Fruit fly (Drosophila melanogaster): ENCODE measurements around the gene CG32563.

Gene CG32563

DNA sequence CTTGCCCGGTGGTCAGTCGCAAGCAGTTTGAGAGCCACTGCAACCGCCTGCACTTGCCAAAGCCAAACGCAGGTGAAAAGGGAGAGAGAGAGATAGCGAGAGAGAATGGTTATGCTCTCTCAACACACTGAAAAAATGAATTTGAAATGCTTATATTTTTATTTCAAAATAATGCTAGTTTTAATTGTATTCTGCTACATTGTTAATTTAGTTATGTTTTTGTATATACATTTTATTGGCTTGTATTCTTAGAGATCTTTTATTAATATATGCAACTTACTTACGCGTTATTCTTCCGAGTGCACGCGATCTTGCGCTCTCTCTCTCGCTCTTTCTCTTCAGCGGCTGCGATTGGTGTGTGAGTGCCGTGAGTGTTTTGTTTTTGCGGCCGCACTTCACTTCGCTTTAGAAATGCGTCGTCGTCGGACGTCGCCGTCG, 29.7 kb upstream of the CG32563 start (continued):
- no peak for TF ChIP-seq CG2129 (GFP tag; IDR thresholded peaks at IDR 0.05; ENCODE audit: partially characterized antibody)
- peak; percentile 93 for TF ChIP-seq cwo (GFP tag; optimal IDR thresholded peaks at IDR 0.05)
- TF ChIP-seq CG2875 (GFP tag; optimal IDR thresholded peaks at IDR 0.05): no peak
- TF ChIP-seq sob (GFP tag; IDR thresholded peaks at IDR 0.05): peak; percentile 99
- TF ChIP-seq CG8359 (GFP tag; optimal IDR thresholded peaks at IDR 0.05; ENCODE audit: borderline replicate concordance): peak; percentile 93
- peak; percentile 99 for TF ChIP-seq CG34422 (GFP tag; IDR thresholded peaks at IDR 0.05)
- TF ChIP-seq CG9797 (GFP tag; optimal IDR thresholded peaks at IDR 0.05): peak; percentile 52
- TF ChIP-seq CG8290 (GFP tag; optimal IDR thresholded peaks at IDR 0.05): peak; percentile 96
- no peak for TF ChIP-seq CG8290 (tag; optimal IDR thresholded peaks at IDR 0.05)
- peak; percentile 97 for TF ChIP-seq CG15601 (tag; optimal IDR thresholded peaks at IDR 0.05)
- TF ChIP-seq Dp (GFP tag; optimal IDR thresholded peaks at IDR 0.05): no peak
- no peak for TF ChIP-seq knrl (GFP tag; IDR thresholded peaks at IDR 0.05; ENCODE audit: partially characterized antibody)
- TF ChIP-seq esg (GFP tag; conservative IDR thresholded peaks at IDR 0.05): peak; percentile 83
- TF ChIP-seq lmd (GFP tag; IDR thresholded peaks at IDR 0.05): peak; percentile 99
- peak; percentile 99 for TF ChIP-seq CG10959 (GFP tag; IDR thresholded peaks at IDR 0.05)
- peak; percentile 94 for TF ChIP-seq fd3F (GFP tag; optimal IDR thresholded peaks at IDR 0.05)
- peak; percentile 99 for TF ChIP-seq Ptx1 (GFP tag; IDR thresholded peaks at IDR 0.05)
- no peak for TF ChIP-seq Mad (GFP tag; optimal IDR thresholded peaks at IDR 0.05)
- no peak for TF ChIP-seq CG9609 (GFP tag; optimal IDR thresholded peaks at IDR 0.05)
- TF ChIP-seq Elba2 (GFP tag; optimal IDR thresholded peaks at IDR 0.05): peak; percentile 65
- no peak for TF ChIP-seq lola (GFP tag; optimal IDR thresholded peaks at IDR 0.05)
- TF ChIP-seq CG42726 (GFP tag; IDR thresholded peaks at IDR 0.05; ENCODE audit: partially characterized antibody): no peak
- peak; percentile 94 for TF ChIP-seq dan (GFP tag; IDR thresholded peaks at IDR 0.05)
- TF ChIP-seq chm (GFP tag; IDR thresholded peaks at IDR 0.05): peak; percentile 70; the same call in 1 of the 2 replicates
- no peak for TF ChIP-seq Dll (GFP tag; IDR thresholded peaks at IDR 0.05; ENCODE audit: partially characterized antibody)
- peak; percentile 86 for TF ChIP-seq CG30020 (tag; optimal IDR thresholded peaks at IDR 0.05)
- TF ChIP-seq Camta (GFP tag; optimal IDR thresholded peaks at IDR 0.05): peak; percentile 95
- TF ChIP-seq Mes4 (GFP tag; optimal IDR thresholded peaks at IDR 0.05): no peak
- TF ChIP-seq slp2 (GFP tag; optimal IDR thresholded peaks at IDR 0.05): peak; percentile 87
- peak; percentile 95 for TF ChIP-seq gro (GFP tag; optimal IDR thresholded peaks at IDR 0.05)
- TF ChIP-seq CG1792 (GFP tag; optimal IDR thresholded peaks at IDR 0.05): peak; percentile 88
- no peak for TF ChIP-seq Xbp1 (GFP tag; optimal IDR thresholded peaks at IDR 0.05)
- TF ChIP-seq gcm (GFP tag; optimal IDR thresholded peaks at IDR 0.05): no peak
- peak; percentile 22 for TF ChIP-seq Myb (GFP tag; optimal IDR thresholded peaks at IDR 0.05)
- peak; percentile 90 for TF ChIP-seq CG8089 (GFP tag; optimal IDR thresholded peaks at IDR 0.05)
- peak; percentile 99 for TF ChIP-seq H15 (GFP tag; IDR thresholded peaks at IDR 0.05)
- TF ChIP-seq CG14710 (tag; optimal IDR thresholded peaks at IDR 0.05): peak; percentile 98
- no peak for TF ChIP-seq CG15479 (GFP tag; optimal IDR thresholded peaks at IDR 0.05)
- TF ChIP-seq Ets97D (GFP tag; optimal IDR thresholded peaks at IDR 0.05): peak; percentile 92
- TF ChIP-seq H2.0 (GFP tag; IDR thresholded peaks at IDR 0.05): no peak
- peak; percentile 94 for TF ChIP-seq Taf1 (GFP tag; IDR thresholded peaks at IDR 0.05)
- TF ChIP-seq tna (GFP tag; IDR thresholded peaks at IDR 0.05; ENCODE audit: partially characterized antibody): no peak
- TF ChIP-seq Med (GFP tag): peak; percentile 99
- no peak for TF ChIP-seq wek (GFP tag; optimal IDR thresholded peaks at IDR 0.05)
- no peak for TF ChIP-seq CG1529 (GFP tag; optimal IDR thresholded peaks at IDR 0.05)
- TF ChIP-seq CG17328 (GFP tag; IDR thresholded peaks at IDR 0.05): no peak
- TF ChIP-seq HmgZ (tag; optimal IDR thresholded peaks at IDR 0.05): no peak
- TF ChIP-seq CG31388 (GFP tag; optimal IDR thresholded peaks at IDR 0.05): peak; percentile 93
- TF ChIP-seq CG3407 (GFP tag; optimal IDR thresholded peaks at IDR 0.05): no peak
- TF ChIP-seq CG10565 (GFP tag; optimal IDR thresholded peaks at IDR 0.05): peak; percentile 77
- peak; percentile 98 for TF ChIP-seq peb (GFP tag; IDR thresholded peaks at IDR 0.05)
